Fruit fly (Drosophila melanogaster) whole organism, embryonic: ENCODE results near the gene AP-1sigma.

Source experiments
- Adf1 ChIP-seq: fragments of 200-800 bp; sonication (Bioruptor generic); IDR thresholded peaks from 2 replicates; pipeline ENCODE4 v1.3.6; 2022; ENCODE audit warnings: missing biosample characterization, missing genetic modification characterization
- Blimp-1 ChIP-seq: fragments of 200-800 bp; sonication (Bioruptor generic); optimal IDR thresholded peaks from 3 replicates; lab custom pipeline; 2018; ENCODE audit warnings: missing biosample characterization, missing genetic modification characterization, mild to moderate bottlenecking, moderate library complexity, missing genetic modification reagents
- CG11398 ChIP-seq: fragments of 200-800 bp; sonication (Bioruptor generic); optimal IDR thresholded peaks from 2 replicates; lab custom pipeline; 2016; ENCODE audit warnings: missing biosample characterization, missing genetic modification characterization
- CG13424 ChIP-seq: fragments of 200-800 bp; sonication (Bioruptor generic); optimal IDR thresholded peaks from 2 replicates; lab custom pipeline; 2019; ENCODE audit warnings: missing biosample characterization, mild to moderate bottlenecking, missing genetic modification characterization, moderate library complexity
- CG17385 ChIP-seq: fragments of 200-800 bp; sonication (Bioruptor generic); optimal IDR thresholded peaks from 3 replicates; lab custom pipeline; 2018; ENCODE audit warnings: missing biosample characterization, mild to moderate bottlenecking, missing genetic modification characterization
- CG30431 ChIP-seq: fragments of 200-800 bp; sonication (Bioruptor generic); optimal IDR thresholded peaks from 2 replicates; lab custom pipeline; 2017; ENCODE audit warnings: missing biosample characterization, missing genetic modification characterization
- CG3163 ChIP-seq: fragments of 200-800 bp; sonication (Bioruptor generic); optimal IDR thresholded peaks from 3 replicates; lab custom pipeline; 2016; ENCODE audit warnings: missing biosample characterization, missing genetic modification characterization
- CG3847 ChIP-seq: fragments of 200-800 bp; sonication (Bioruptor generic); IDR thresholded peaks from 2 replicates; pipeline ENCODE4 v1.3.6; 2022; ENCODE audit warnings: missing biosample characterization, missing genetic modification characterization
- CG5953 ChIP-seq: fragments of 200-800 bp; sonication (Bioruptor generic); IDR thresholded peaks from 2 replicates; pipeline ENCODE4 v1.3.6; 2022; ENCODE audit warnings: missing biosample characterization, missing genetic modification characterization
- CG6854 ChIP-seq: fragments of 200-800 bp; sonication (Bioruptor generic); optimal IDR thresholded peaks from 3 replicates; lab custom pipeline; 2017; ENCODE audit warnings: missing biosample characterization, mild to moderate bottlenecking, missing genetic modification characterization
- CG7357 ChIP-seq: fragments of 200-800 bp; sonication (Bioruptor generic); IDR thresholded peaks from 3 replicates; pipeline ENCODE4 v1.3.6; 2022; ENCODE audit warnings: missing biosample characterization, missing genetic modification characterization
- CG9876 ChIP-seq: fragments of 200-800 bp; sonication (Bioruptor generic); optimal IDR thresholded peaks from 2 replicates; lab custom pipeline; 2016; ENCODE audit warnings: missing biosample characterization, missing genetic modification characterization
- D19A ChIP-seq: fragments of 200-800 bp; optimal IDR thresholded peaks from 3 replicates; lab custom pipeline; 2019; ENCODE audit warnings: missing biosample characterization, mild to moderate bottlenecking, missing genetic modification characterization, moderate library complexity
- Drgx ChIP-seq: fragments of 200-800 bp; sonication (Bioruptor generic); IDR thresholded peaks from 2 replicates; pipeline ENCODE4 v1.3.6; 2022; ENCODE audit warnings: missing biosample characterization, missing genetic modification characterization
- Eip74EF ChIP-seq, 2 experiments: fragments of 200-800 bp in 1 of 2; fragments of >200 bp in 1 of 2; sonication (Bioruptor generic) in 1 of 2; optimal IDR thresholded peaks; 2 replicates each; lab custom pipeline; 2017 to 2019; ENCODE audit warnings: missing biosample characterization in 2 of 2, missing genetic modification characterization in 2 of 2, mild to moderate bottlenecking in 1 of 2, moderate library complexity in 1 of 2
- Hr3 ChIP-seq: fragments of 200-800 bp; sonication (Bioruptor generic); optimal IDR thresholded peaks from 3 replicates; lab custom pipeline; 2016; ENCODE audit warnings: missing biosample characterization, missing genetic modification characterization
- Lhr ChIP-seq: fragments of 200-800 bp; sonication (Bioruptor generic); optimal IDR thresholded peaks from 3 replicates; lab custom pipeline; 2017; ENCODE audit warnings: mild to moderate bottlenecking, missing biosample characterization, missing genetic modification reagents, missing genetic modification characterization
- Poxn ChIP-seq: fragments of 200-800 bp; sonication (Bioruptor generic); IDR thresholded peaks from 2 replicates; pipeline ENCODE4 v1.3.6; 2022; ENCODE audit warnings: missing biosample characterization, missing genetic modification characterization
- Trl ChIP-seq, 3 experiments: fragments of >200 bp in 2 of 3; fragments of 200-800 bp in 1 of 3; sonication (Bioruptor generic) in 1 of 3; optimal IDR thresholded peaks; 2 replicates in 1 of 3; 3 replicates in 2 of 3; lab custom pipeline; 2016 to 2017; ENCODE audit warnings: missing biosample characterization in 1 of 3, missing genetic modification characterization in 1 of 3
- bbx ChIP-seq: fragments of 200-800 bp; sonication (Bioruptor generic); IDR thresholded peaks from 2 replicates; pipeline ENCODE4 v1.3.6; 2022; ENCODE audit warnings: missing biosample characterization, missing genetic modification characterization; ENCODE audit not compliant: partially characterized antibody
- bsh ChIP-seq, 2 experiments: fragments of 200-800 bp; sonication (Bioruptor generic); optimal IDR thresholded peaks; 2 replicates each; lab custom pipeline; 2017 to 2018; ENCODE audit warnings: mild to moderate bottlenecking in 2 of 2, missing biosample characterization in 2 of 2, missing genetic modification characterization in 2 of 2, moderate library complexity in 1 of 2
- cg ChIP-seq: fragments of 200-800 bp; sonication (Bioruptor generic); optimal IDR thresholded peaks from 3 replicates; lab custom pipeline; 2019; ENCODE audit warnings: missing biosample characterization, mild to moderate bottlenecking, missing genetic modification characterization, moderate library complexity
- ci ChIP-seq: fragments of 200-800 bp; sonication (Bioruptor generic); IDR thresholded peaks from 3 replicates; pipeline ENCODE4 v1.3.6; 2022; ENCODE audit warnings: missing biosample characterization, missing genetic modification characterization
- corto ChIP-seq: fragments of 200-800 bp; sonication (Bioruptor generic); optimal IDR thresholded peaks from 2 replicates; lab custom pipeline; 2016; ENCODE audit warnings: missing biosample characterization, mild to moderate bottlenecking, missing genetic modification characterization, moderate library complexity
- crol ChIP-seq: fragments of 200-800 bp; sonication (Bioruptor generic); IDR thresholded peaks from 2 replicates; pipeline ENCODE4 v1.3.6; 2022; ENCODE audit warnings: missing biosample characterization, missing genetic modification characterization
- crp ChIP-seq, 2 experiments: fragments of 200-800 bp; sonication (Bioruptor generic); optimal IDR thresholded peaks; 2 replicates in 1 of 2; 3 replicates in 1 of 2; lab custom pipeline; 2017; ENCODE audit warnings: missing biosample characterization in 2 of 2, missing genetic modification characterization in 2 of 2, mild to moderate bottlenecking in 1 of 2, moderate library complexity in 1 of 2
- danr ChIP-seq: fragments of 200-800 bp; sonication (Bioruptor generic); IDR thresholded peaks from 2 replicates; pipeline ENCODE4 v1.3.6; 2022; ENCODE audit warnings: missing biosample characterization, missing genetic modification characterization
- disco-r ChIP-seq: fragments of 200-800 bp; sonication (Bioruptor generic); optimal IDR thresholded peaks from 2 replicates; lab custom pipeline; 2016; ENCODE audit warnings: missing biosample characterization, missing genetic modification characterization
- fd3F ChIP-seq: fragments of 200-800 bp; sonication (Bioruptor generic); optimal IDR thresholded peaks from 2 replicates; lab custom pipeline; 2018; ENCODE audit warnings: missing biosample characterization, mild to moderate bottlenecking, missing genetic modification characterization, moderate library complexity
- fru ChIP-seq: fragments of >200 bp; optimal IDR thresholded peaks from 2 replicates; lab custom pipeline; 2017
- gce ChIP-seq: fragments of 200-800 bp; sonication (Bioruptor generic); IDR thresholded peaks from 3 replicates; pipeline ENCODE4 v1.3.6; 2022; ENCODE audit warnings: missing biosample characterization, missing genetic modification characterization
- gcm2 ChIP-seq: fragments of 200-800 bp; sonication (Bioruptor generic); optimal IDR thresholded peaks from 2 replicates; lab custom pipeline; 2016; ENCODE audit warnings: missing biosample characterization, missing genetic modification characterization
- hkb ChIP-seq, 2 experiments: fragments of 200-800 bp in 1 of 2; fragments of >200 bp in 1 of 2; sonication (Bioruptor generic) in 1 of 2; IDR thresholded peaks in 1 of 2; optimal IDR thresholded peaks in 1 of 2; 2 replicates each; pipeline versions ENCODE4 v1.3.6 to Lab custom; 2017 to 2022; ENCODE audit warnings: missing biosample characterization in 1 of 2, missing genetic modification characterization in 1 of 2
- kay ChIP-seq: fragments of 200-800 bp; sonication (Bioruptor generic); optimal IDR thresholded peaks from 2 replicates; lab custom pipeline; 2016; ENCODE audit warnings: missing biosample characterization, missing genetic modification characterization
- kni ChIP-seq: fragments of 200-800 bp; sonication (Bioruptor generic); optimal IDR thresholded peaks from 3 replicates; lab custom pipeline; 2017; ENCODE audit warnings: mild to moderate bottlenecking, missing biosample characterization, missing genetic modification reagents, missing genetic modification characterization
- lbe ChIP-seq: fragments of 200-800 bp; sonication (Bioruptor generic); optimal IDR thresholded peaks from 2 replicates; lab custom pipeline; 2016; ENCODE audit warnings: missing biosample characterization, mild to moderate bottlenecking, missing genetic modification characterization
- nom ChIP-seq: fragments of 200-800 bp; sonication (Bioruptor generic); optimal IDR thresholded peaks from 2 replicates; lab custom pipeline; 2017; ENCODE audit warnings: missing biosample characterization, missing genetic modification characterization, mild to moderate bottlenecking, moderate library complexity, missing genetic modification reagents
- odd ChIP-seq: fragments of 200-800 bp; sonication (Bioruptor generic); optimal IDR thresholded peaks from 2 replicates; lab custom pipeline; 2017; ENCODE audit warnings: missing biosample characterization, mild to moderate bottlenecking, missing genetic modification characterization
- row ChIP-seq: fragments of 200-800 bp; sonication (Bioruptor generic); IDR thresholded peaks from 3 replicates; pipeline ENCODE4 v1.3.6; 2022; ENCODE audit warnings: missing biosample characterization, missing genetic modification characterization
- scrt ChIP-seq: fragments of 200-800 bp; sonication (Bioruptor generic); optimal IDR thresholded peaks from 2 replicates; lab custom pipeline; 2018; ENCODE audit warnings: missing biosample characterization, mild to moderate bottlenecking, missing genetic modification characterization, moderate library complexity
- sens ChIP-seq: fragments of 200-800 bp; sonication (Bioruptor generic); peaks from one replicate; lab custom pipeline; 2016; ENCODE audit warnings: missing biosample characterization, missing genetic modification characterization
- slbo ChIP-seq: fragments of 200-800 bp; sonication (Bioruptor generic); IDR thresholded peaks from 2 replicates; pipeline ENCODE4 v1.3.6; 2022; ENCODE audit warnings: missing biosample characterization, missing genetic modification characterization
- tap ChIP-seq: fragments of 200-800 bp; optimal IDR thresholded peaks from 3 replicates; lab custom pipeline; 2019; ENCODE audit warnings: missing biosample characterization, mild to moderate bottlenecking, missing genetic modification characterization, moderate library complexity
- tin ChIP-seq: fragments of 200-800 bp; sonication (Bioruptor generic); optimal IDR thresholded peaks from 3 replicates; lab custom pipeline; 2016; ENCODE audit warnings: missing biosample characterization, missing genetic modification characterization
- yki ChIP-seq: fragments of >200 bp; optimal IDR thresholded peaks from 3 replicates; lab custom pipeline; 2018

The AP-1sigma gene

DNA sequence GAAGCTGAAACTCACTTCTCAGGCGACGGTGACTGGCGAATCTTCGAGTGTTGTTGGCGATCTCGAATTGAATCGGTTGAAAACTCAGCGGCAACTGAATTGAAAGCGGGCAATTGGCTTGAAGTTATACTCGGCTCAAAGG is 10.3 kb upstream of the AP-1sigma start, which contains the start of gene CG12268:
Gene CG12268, minus strand, starts transcription at position 101 of the 142 bp plus-strand sequence.
- TF ChIP-seq Hr3 (GFP tag; lab: Kevin White, UChicago) (no peak), fru (lab: Kevin White, UChicago) (no peak), CG5953 (no peak), Poxn (no peak), scrt (no peak), CG30431 (no peak), disco-r (GFP tag; lab: Kevin White, UChicago) (no peak), CG6854 (GFP tag; lab: Kevin White, UChicago) (no peak), kni (GFP tag; lab: Kevin White, UChicago) (no peak), tap (tag; lab: Kevin White, UChicago) (no peak), CG9876 (GFP tag; lab: Kevin White, UChicago) (no peak), CG13424 (no peak), yki (lab: Kevin White, UChicago) (no peak), fd3F (GFP tag; lab: Kevin White, UChicago) (no peak)

DNA sequence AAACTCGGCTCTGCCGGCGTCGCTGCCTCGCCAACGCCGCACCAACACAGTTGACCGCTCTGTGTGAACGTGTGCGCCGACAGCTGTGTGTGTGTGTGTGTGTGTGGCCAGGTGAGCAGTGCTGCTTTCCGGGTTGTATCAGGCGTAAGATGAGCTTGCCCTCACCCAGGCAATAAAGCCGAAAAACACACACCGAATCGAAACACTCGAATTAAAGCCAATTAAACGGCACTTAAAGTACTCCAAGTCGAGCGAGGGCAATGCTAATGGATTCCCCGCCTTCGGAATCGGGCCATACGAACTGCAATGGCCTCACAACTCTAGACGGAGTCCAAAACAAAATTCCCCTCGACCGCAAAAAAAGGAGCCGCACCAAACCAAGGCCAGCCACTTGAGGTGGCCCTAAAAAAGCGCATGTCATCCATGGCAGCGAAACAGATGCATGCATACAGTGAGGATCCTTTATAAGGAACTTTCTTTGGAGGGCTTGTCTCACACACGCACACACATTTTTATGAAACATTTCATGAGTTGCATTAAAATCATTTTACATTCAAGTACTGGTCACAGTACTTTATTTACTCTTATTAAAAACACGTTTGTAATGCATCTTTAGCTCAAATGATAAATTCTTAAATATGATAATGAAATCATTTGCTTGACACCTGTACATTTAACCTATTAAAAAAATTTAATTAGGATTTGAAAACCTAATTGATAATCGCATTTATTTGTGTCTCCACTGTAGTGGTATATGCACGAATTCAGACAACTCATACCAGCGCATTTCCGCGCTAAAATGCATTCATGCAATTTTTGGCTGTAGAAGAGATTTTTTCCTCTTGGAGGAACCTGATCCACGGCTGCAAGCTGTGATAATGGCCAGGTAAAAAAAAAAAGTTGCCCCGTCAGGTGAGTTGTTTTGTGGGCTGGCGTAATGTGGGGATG is 9.7 kb upstream of the AP-1sigma start:
- TF ChIP-seq odd (GFP tag; lab: Kevin White, UChicago) (no peak), gcm2 (GFP tag; lab: Kevin White, UChicago) (no peak), Drgx (GFP tag; lab: Robert Waterston, UW) (peak; percentile 56; the same call in 1 of the 2 replicates), cg (GFP tag; lab: Kevin White, UChicago) (peak; percentile 20), slbo (GFP tag; lab: Robert Waterston, UW) (0 out of 2 replicates have a peak, but pooled peaks have one; percentile 29), corto (GFP tag; lab: Kevin White, UChicago) (peak; percentile 85), lbe (GFP tag; lab: Kevin White, UChicago) (peak; percentile 87), Adf1 (peak; percentile 29; the same call in 1 of the 2 replicates), CG7357 (GFP tag; lab: Robert Waterston, UW) (no peak), bsh (GFP tag; optimal IDR thresholded peaks at IDR 0.05; lab: Kevin White, UChicago) (peak in 1 of 2 experiments; percentile 82), nom (GFP tag; lab: Kevin White, UChicago) (peak; percentile 86), gce (GFP tag; lab: Robert Waterston, UW) (0 out of 3 replicates have a peak, but pooled peaks have one; percentile 18), CG3847 (0 out of 2 replicates have a peak, but pooled peaks have one; percentile 19)
- TF ChIP-seq, all 482 proteins: peak for 10

DNA sequence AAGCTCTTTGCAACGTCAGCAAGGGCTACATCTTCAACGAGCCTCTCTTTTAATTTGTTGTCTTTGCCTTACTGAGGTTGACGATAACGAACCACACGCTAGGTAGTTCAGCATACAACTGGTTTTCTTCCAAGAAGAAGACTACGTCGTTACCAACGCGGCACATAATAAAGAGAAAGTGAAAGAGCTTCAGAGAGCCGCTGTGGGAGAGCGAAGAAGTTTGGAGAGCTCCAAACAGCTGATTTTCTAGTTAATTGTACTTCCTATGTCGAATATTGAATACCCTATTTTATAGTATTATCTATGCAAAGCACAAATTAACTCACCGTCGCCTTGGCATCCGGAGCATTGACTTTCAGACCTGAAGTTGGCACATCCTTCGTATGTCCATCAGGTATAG is 3.1 kb upstream of the AP-1sigma start:
- TF ChIP-seq CG3163 (peak; percentile 66), row (GFP tag; lab: Robert Waterston, UW) (peak; percentile 30; the same call in 1 of the 3 replicates), kay (no peak), D19A (tag; lab: Kevin White, UChicago) (peak; percentile 81), Trl (optimal IDR thresholded peaks at IDR 0.05; lab: Kevin White, UChicago) (peak; percentile 61 to 64), Trl (GFP tag; optimal IDR thresholded peaks at IDR 0.05; lab: Kevin White, UChicago) (no peak), Eip74EF (GFP tag; optimal IDR thresholded peaks at IDR 0.05; lab: Kevin White, UChicago) (peak in 1 of 2 experiments; percentile 88), Blimp-1 (GFP tag; lab: Kevin White, UChicago) (peak; percentile 93), crp (GFP tag; optimal IDR thresholded peaks at IDR 0.05; lab: Kevin White, UChicago) (peak in 1 of 2 experiments; percentile 49), hkb (optimal IDR thresholded peaks at IDR 0.05; lab: Kevin White, UChicago) (no peak), hkb (GFP tag; IDR thresholded peaks at IDR 0.05; lab: Robert Waterston, UW) (0 out of 2 replicates have a peak, but pooled peaks have one; percentile 34), sens (GFP tag; lab: Kevin White, UChicago) (peak; percentile 64), CG11398 (GFP tag; lab: Kevin White, UChicago) (no peak), danr (GFP tag; lab: Robert Waterston, UW) (no peak), Lhr (GFP tag; lab: Kevin White, UChicago) (no peak), crol (GFP tag; lab: Robert Waterston, UW) (no peak), ci (GFP tag; lab: Robert Waterston, UW) (0 out of 3 replicates have a peak, but pooled peaks have one; percentile 17), corto (GFP tag; lab: Kevin White, UChicago) (no peak), nom (GFP tag; lab: Kevin White, UChicago) (peak; percentile 40), CG17385 (peak; percentile 70), tin (no peak), bbx (GFP tag; lab: Robert Waterston, UW) (0 out of 2 replicates have a peak, but pooled peaks have one; percentile 18)
